Worm (Caenorhabditis elegans) whole organism, L4/young adult: Measurements from ENCODE around the gene T26C5.3.

Experiments used
- dao-5 ChIP-seq: sonication (generic microtip); optimal IDR thresholded peaks from 2 replicates; lab custom pipeline; 2016; ENCODE audit warnings: missing genotype, missing genetic modification characterization, moderate library complexity, missing compliant biosample characterization
- him-1 ChIP-seq: sonication (generic microtip); optimal IDR thresholded peaks from 2 replicates; lab custom pipeline; 2016; ENCODE audit warnings: missing genotype, missing genetic modification reagents, missing genetic modification characterization, missing compliant biosample characterization

- TF ChIP-seq him-1 (tag; lab: Kevin White, UChicago) (no peak), dao-5 (no peak)
These were observed 59.3 kb downstream of the T26C5.3 start, which contains the start of gene C01G6.9 for ce11 chrII:9295678-9296077.
